Fruit fly (Drosophila melanogaster): ENCODE results near the gene CG17380.

DNA sequence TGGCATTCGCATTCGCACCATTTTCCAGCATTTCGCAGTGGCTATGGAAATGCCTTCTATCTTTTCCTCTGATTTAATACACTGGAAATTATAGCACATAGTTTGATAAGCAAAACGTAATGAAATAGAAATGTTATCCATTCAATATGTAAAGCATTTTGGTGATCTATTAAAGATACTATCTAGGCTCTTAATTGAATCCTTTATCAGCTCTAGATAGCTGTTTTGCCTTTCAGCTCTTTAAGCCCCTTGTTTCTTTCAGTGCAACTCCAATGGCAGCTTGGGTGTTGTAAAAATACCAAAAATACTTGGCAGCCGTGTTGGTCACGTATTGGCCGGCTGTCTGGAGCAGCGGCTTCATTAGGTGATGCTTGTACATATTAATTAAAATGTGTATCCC, 38.5 kb downstream of the CG17380 start:
- TF ChIP-seq CG8478 (optimal IDR thresholded peaks at IDR 0.05) = no peak
- TF ChIP-seq CTCF (optimal IDR thresholded peaks at IDR 0.05) = no peak
